Fruit fly (Drosophila melanogaster): ENCODE data around the gene CG15892.
A peak's percentile ranks its signal among the peaks of the same experiment; 100 is the strongest.

CG15892 gene

dm6 chrX:6255414-6255915, 38.7 kb downstream of the CG15892 start, which contains the start of the genes Rbcn-3A and Spx (continued):
- TF ChIP-seq fd102C (GFP tag; optimal IDR thresholded peaks at IDR 0.05) (no peak), CG12299 (tag; optimal IDR thresholded peaks at IDR 0.05) (no peak), Stat92E (GFP tag; optimal IDR thresholded peaks at IDR 0.05) (peak in 1 of 3 experiments; percentile 45), chif (GFP tag; optimal IDR thresholded peaks at IDR 0.05) (no peak), CG15514 (GFP tag; optimal IDR thresholded peaks at IDR 0.05) (peak; percentile 31), CG8924 (tag; optimal IDR thresholded peaks at IDR 0.05) (peak; percentile 52), Med (GFP tag) (no peak), CG12744 (GFP tag; optimal IDR thresholded peaks at IDR 0.05) (no peak), CG6683 (GFP tag; optimal IDR thresholded peaks at IDR 0.05) (no peak), Sox100B (GFP tag; optimal IDR thresholded peaks at IDR 0.05) (peak; percentile 5), row (GFP tag; IDR thresholded peaks at IDR 0.05) (peak; percentile 81), h (optimal IDR thresholded peaks at IDR 0.05) (no peak), cg (GFP tag; optimal IDR thresholded peaks at IDR 0.05) (no peak), jigr1 (GFP tag; IDR thresholded peaks at IDR 0.05) (no peak), CG17385 (GFP tag; optimal IDR thresholded peaks at IDR 0.05) (no peak), zen (tag; optimal IDR thresholded peaks at IDR 0.05) (no peak), Oaz (GFP tag; IDR thresholded peaks at IDR 0.05) (no peak), sisA (GFP tag; IDR thresholded peaks at IDR 0.05) (0 out of 2 replicates have a peak, but pooled peaks have one; percentile 14), ham (GFP tag; IDR thresholded peaks at IDR 0.05) (no peak), CG16779 (GFP tag; IDR thresholded peaks at IDR 0.05) (no peak), CG10321 (GFP tag; IDR thresholded peaks at IDR 0.05) (no peak), CG8089 (GFP tag; optimal IDR thresholded peaks at IDR 0.05) (no peak), CG32772 (GFP tag; IDR thresholded peaks at IDR 0.05) (no peak), CG6791 (GFP tag; IDR thresholded peaks at IDR 0.05; ENCODE audit: partially characterized antibody) (peak; percentile 90), Camta (GFP tag; optimal IDR thresholded peaks at IDR 0.05) (no peak), CG17829 (tag; optimal IDR thresholded peaks at IDR 0.05) (no peak), CG2202 (tag; optimal IDR thresholded peaks at IDR 0.05) (no peak), CG42726 (GFP tag; IDR thresholded peaks at IDR 0.05; ENCODE audit: partially characterized antibody) (peak; percentile 68; the same call in 1 of the 2 replicates), mirr (GFP tag; optimal IDR thresholded peaks at IDR 0.05) (no peak), sna (GFP tag; IDR thresholded peaks at IDR 0.05; ENCODE audit: partially characterized antibody) (peak; percentile 83), ato (GFP tag; IDR thresholded peaks at IDR 0.05; ENCODE audit: partially characterized antibody) (peak; percentile 70; the same call in 1 of the 2 replicates), CG16863 (GFP tag; optimal IDR thresholded peaks at IDR 0.05) (no peak), CG1024 (GFP tag; IDR thresholded peaks at IDR 0.05) (no peak), gsb (GFP tag; IDR thresholded peaks at IDR 0.05) (no peak), onecut (GFP tag; IDR thresholded peaks at IDR 0.05) (no peak), Ravus (GFP tag; IDR thresholded peaks at IDR 0.05) (no peak), CG3163 (GFP tag; optimal IDR thresholded peaks at IDR 0.05) (no peak), Awh (GFP tag; IDR thresholded peaks at IDR 0.05) (no peak), Trl (optimal IDR thresholded peaks at IDR 0.05) (no peak), Trl (GFP tag; optimal IDR thresholded peaks at IDR 0.05) (no peak), NC2β (GFP tag; optimal IDR thresholded peaks at IDR 0.05) (no peak), schlank (tag; optimal IDR thresholded peaks at IDR 0.05) (no peak), sug (tag; optimal IDR thresholded peaks at IDR 0.05) (peak; percentile 33), CG12659 (GFP tag; optimal IDR thresholded peaks at IDR 0.05) (peak; percentile 63), CG14860 (GFP tag; IDR thresholded peaks at IDR 0.05; ENCODE audit: partially characterized antibody) (peak; percentile 89), CG15073 (GFP tag; optimal IDR thresholded peaks at IDR 0.05) (no peak), CG11560 (tag; IDR thresholded peaks at IDR 0.05) (no peak), D19A (tag; optimal IDR thresholded peaks at IDR 0.05) (peak; percentile 21), lbe (GFP tag; optimal IDR thresholded peaks at IDR 0.05) (peak; percentile 24), peb (GFP tag; IDR thresholded peaks at IDR 0.05) (no peak), Ets65A (GFP tag) (peak; percentile 9), NC2α (GFP tag; optimal IDR thresholded peaks at IDR 0.05) (no peak)
